Fruit fly (Drosophila melanogaster) whole organism, embryonic: ENCODE results near the gene Clk.
A peak's percentile ranks its signal among the peaks of the same experiment; 100 is the strongest.

ENCODE experiments used
- CG1024 ChIP-seq: fragments of 200-800 bp; sonication (Bioruptor generic); IDR thresholded peaks from 2 replicates; pipeline ENCODE4 v1.3.6; 2022; ENCODE audit warnings: missing biosample characterization, missing genetic modification characterization
- CG10431 ChIP-seq: fragments of 200-800 bp; sonication (Bioruptor generic); optimal IDR thresholded peaks from 3 replicates; lab custom pipeline; 2018; ENCODE audit warnings: missing biosample characterization, mild to moderate bottlenecking, missing genetic modification characterization
- CG10462 ChIP-seq: fragments of 200-800 bp; sonication (Bioruptor generic); optimal IDR thresholded peaks from 2 replicates; lab custom pipeline; 2016; ENCODE audit warnings: missing biosample characterization, missing genetic modification characterization
- CG13296 ChIP-seq: fragments of 200-800 bp; sonication (Bioruptor generic); optimal IDR thresholded peaks from 3 replicates; lab custom pipeline; 2018; ENCODE audit warnings: missing biosample characterization, mild to moderate bottlenecking, missing genetic modification characterization
- CG14860 ChIP-seq: fragments of 200-800 bp; sonication (Bioruptor generic); IDR thresholded peaks from 3 replicates; pipeline ENCODE4 v1.3.6; 2022; ENCODE audit warnings: missing biosample characterization, missing genetic modification characterization; ENCODE audit not compliant: partially characterized antibody
- CG15269 ChIP-seq: fragments of 200-800 bp; sonication (Bioruptor generic); optimal IDR thresholded peaks from 2 replicates; lab custom pipeline; 2018; ENCODE audit warnings: missing biosample characterization, mild to moderate bottlenecking, missing genetic modification characterization, moderate library complexity
- CG1647 ChIP-seq: fragments of 200-800 bp; sonication (Bioruptor generic); optimal IDR thresholded peaks from 3 replicates; lab custom pipeline; 2016; ENCODE audit warnings: missing biosample characterization, missing genetic modification characterization
- CG17612 ChIP-seq: fragments of 200-800 bp; sonication (Bioruptor generic); IDR thresholded peaks from 2 replicates; pipeline ENCODE4 v1.3.6; 2022; ENCODE audit warnings: missing biosample characterization, missing genetic modification characterization
- CG18764 ChIP-seq: fragments of 200-800 bp; sonication (Bioruptor generic); optimal IDR thresholded peaks from 3 replicates; lab custom pipeline; 2016; ENCODE audit warnings: missing biosample characterization, missing genetic modification characterization
- CG7987 ChIP-seq: fragments of 200-800 bp; sonication (Bioruptor generic); optimal IDR thresholded peaks from 2 replicates; lab custom pipeline; 2018; ENCODE audit warnings: missing biosample characterization, mild to moderate bottlenecking, missing genetic modification characterization, moderate library complexity
- CG8944 ChIP-seq: fragments of 200-800 bp; sonication (Bioruptor generic); optimal IDR thresholded peaks from 3 replicates; lab custom pipeline; 2016; ENCODE audit warnings: missing biosample characterization, missing genetic modification characterization
- CG9727 ChIP-seq: fragments of 200-800 bp; sonication (Bioruptor generic); optimal IDR thresholded peaks from 3 replicates; lab custom pipeline; 2017; ENCODE audit warnings: missing biosample characterization, mild to moderate bottlenecking, missing genetic modification characterization
- Chrac-16 ChIP-seq: fragments of 200-800 bp; sonication (Bioruptor generic); optimal IDR thresholded peaks from 3 replicates; lab custom pipeline; 2016; ENCODE audit warnings: missing biosample characterization, missing genetic modification characterization
- CrebB ChIP-seq: fragments of 200-800 bp; sonication (Bioruptor generic); optimal IDR thresholded peaks from 3 replicates; lab custom pipeline; 2018; ENCODE audit warnings: missing biosample characterization, mild to moderate bottlenecking, missing genetic modification characterization
- D ChIP-seq, 2 experiments: fragments of 200-800 bp in 1 of 2; fragments of >200 bp in 1 of 2; sonication (Bioruptor generic) in 1 of 2; optimal IDR thresholded peaks; 2 replicates in 1 of 2; 3 replicates in 1 of 2; lab custom pipeline; 2017; ENCODE audit warnings: mild to moderate bottlenecking in 1 of 2, missing biosample characterization in 1 of 2, missing genetic modification characterization in 1 of 2, missing genetic modification reagents in 1 of 2
- Dbx ChIP-seq: fragments of 200-800 bp; sonication (Bioruptor generic); IDR thresholded peaks from 3 replicates; pipeline ENCODE4 v1.3.6; 2022; ENCODE audit warnings: missing biosample characterization, missing genetic modification characterization
- Hand ChIP-seq: fragments of 200-800 bp; sonication (Bioruptor generic); optimal IDR thresholded peaks from 2 replicates; lab custom pipeline; 2017; ENCODE audit warnings: mild to moderate bottlenecking, missing biosample characterization, missing genetic modification reagents, missing genetic modification characterization
- NfI ChIP-seq: fragments of 200-800 bp; sonication (Bioruptor generic); optimal IDR thresholded peaks from 3 replicates; lab custom pipeline; 2018; ENCODE audit warnings: missing biosample characterization, mild to moderate bottlenecking, missing genetic modification characterization, moderate library complexity
- Rfx ChIP-seq: fragments of 200-800 bp; sonication (Bioruptor generic); IDR thresholded peaks from 2 replicates; pipeline ENCODE4 v1.3.6; 2022; ENCODE audit warnings: missing biosample characterization, missing genetic modification characterization
- Sin3A ChIP-seq: fragments of >200 bp; optimal IDR thresholded peaks from 2 replicates; lab custom pipeline; 2018
- Sry-β ChIP-seq: fragments of 200-800 bp; sonication (Bioruptor generic); optimal IDR thresholded peaks from 2 replicates; lab custom pipeline; 2018; ENCODE audit warnings: missing biosample characterization, mild to moderate bottlenecking, missing genetic modification characterization, moderate library complexity
- Sry-δ ChIP-seq: fragments of 200-800 bp; sonication (Bioruptor generic); optimal IDR thresholded peaks from 2 replicates; lab custom pipeline; 2016; ENCODE audit warnings: missing biosample characterization, missing genetic modification characterization
- TFAM ChIP-seq: fragments of 200-800 bp; sonication (Bioruptor generic); optimal IDR thresholded peaks from 2 replicates; lab custom pipeline; 2017; ENCODE audit warnings: missing biosample characterization, missing genetic modification characterization, inconsistent platforms
- Vsx1 ChIP-seq: fragments of 200-800 bp; sonication (Bioruptor generic); optimal IDR thresholded peaks from 2 replicates; lab custom pipeline; 2017; ENCODE audit warnings: missing biosample characterization, mild to moderate bottlenecking, missing genetic modification characterization, missing genetic modification reagents
- bowl ChIP-seq: fragments of 200-800 bp; sonication (Bioruptor generic); IDR thresholded peaks from 2 replicates; pipeline ENCODE4 v1.3.6; 2022; ENCODE audit warnings: missing biosample characterization, missing genetic modification characterization
- bsh ChIP-seq, 2 experiments: fragments of 200-800 bp; sonication (Bioruptor generic); optimal IDR thresholded peaks; 2 replicates each; lab custom pipeline; 2017 to 2018; ENCODE audit warnings: mild to moderate bottlenecking in 2 of 2, missing biosample characterization in 2 of 2, missing genetic modification characterization in 2 of 2, moderate library complexity in 1 of 2
- chinmo ChIP-seq: fragments of 200-800 bp; sonication (Bioruptor generic); IDR thresholded peaks from 4 replicates; pipeline ENCODE4 v1.3.6; 2022; ENCODE audit warnings: missing biosample characterization, missing genetic modification characterization; ENCODE audit not compliant: partially characterized antibody
- chn ChIP-seq: fragments of 200-800 bp; sonication (Bioruptor generic); optimal IDR thresholded peaks from 2 replicates; lab custom pipeline; 2016; ENCODE audit warnings: missing biosample characterization, missing genetic modification characterization
- crc ChIP-seq: fragments of 200-800 bp; sonication (Bioruptor generic); optimal IDR thresholded peaks from 2 replicates; lab custom pipeline; 2016; ENCODE audit warnings: missing biosample characterization, missing genetic modification characterization
- danr ChIP-seq: fragments of 200-800 bp; sonication (Bioruptor generic); IDR thresholded peaks from 2 replicates; pipeline ENCODE4 v1.3.6; 2022; ENCODE audit warnings: missing biosample characterization, missing genetic modification characterization
- disco-r ChIP-seq: fragments of 200-800 bp; sonication (Bioruptor generic); optimal IDR thresholded peaks from 2 replicates; lab custom pipeline; 2016; ENCODE audit warnings: missing biosample characterization, missing genetic modification characterization
- eyg ChIP-seq: fragments of 200-800 bp; sonication (Bioruptor generic); optimal IDR thresholded peaks from 3 replicates; lab custom pipeline; 2016; ENCODE audit warnings: missing biosample characterization, missing genetic modification characterization
- fd102C ChIP-seq: fragments of 200-800 bp; sonication (Bioruptor generic); optimal IDR thresholded peaks from 2 replicates; lab custom pipeline; 2018; ENCODE audit warnings: missing biosample characterization, mild to moderate bottlenecking, missing genetic modification characterization, moderate library complexity
- gsb-n ChIP-seq: fragments of 200-800 bp; sonication (Bioruptor generic); optimal IDR thresholded peaks from 3 replicates; lab custom pipeline; 2018; ENCODE audit warnings: missing biosample characterization, mild to moderate bottlenecking, missing genetic modification characterization
- hbn ChIP-seq: fragments of 200-800 bp; sonication (Bioruptor generic); IDR thresholded peaks from 2 replicates; pipeline ENCODE4 v1.3.6; 2022; ENCODE audit warnings: missing biosample characterization, missing genetic modification characterization; ENCODE audit not compliant: partially characterized antibody
- hkb ChIP-seq, 2 experiments: fragments of 200-800 bp in 1 of 2; fragments of >200 bp in 1 of 2; sonication (Bioruptor generic) in 1 of 2; IDR thresholded peaks in 1 of 2; optimal IDR thresholded peaks in 1 of 2; 2 replicates each; pipeline versions ENCODE4 v1.3.6 to Lab custom; 2017 to 2022; ENCODE audit warnings: missing biosample characterization in 1 of 2, missing genetic modification characterization in 1 of 2
- jumu ChIP-seq: fragments of 200-800 bp; sonication (Bioruptor generic); optimal IDR thresholded peaks from 3 replicates; lab custom pipeline; 2016; ENCODE audit warnings: missing biosample characterization, missing genetic modification characterization
- klu ChIP-seq: fragments of 200-800 bp; sonication (Bioruptor generic); IDR thresholded peaks from 2 replicates; pipeline ENCODE4 v1.3.6; 2022; ENCODE audit warnings: missing biosample characterization, missing genetic modification characterization
- lov ChIP-seq, 2 experiments: fragments of 200-800 bp in 1 of 2; fragments of >200 bp in 1 of 2; sonication (Bioruptor generic) in 1 of 2; IDR thresholded peaks in 1 of 2; optimal IDR thresholded peaks in 1 of 2; 2 replicates in 1 of 2; 3 replicates in 1 of 2; pipeline versions ENCODE4 v1.3.6 to Lab custom; 2017 to 2022; ENCODE audit warnings: missing biosample characterization in 1 of 2, missing genetic modification characterization in 1 of 2
- luna ChIP-seq: fragments of 200-800 bp; sonication (Bioruptor generic); optimal IDR thresholded peaks from 2 replicates; lab custom pipeline; 2016; ENCODE audit warnings: missing biosample characterization, missing genetic modification characterization
- pzg ChIP-seq: fragments of 200-800 bp; sonication (Bioruptor generic); optimal IDR thresholded peaks from 3 replicates; lab custom pipeline; 2018; ENCODE audit warnings: missing biosample characterization, mild to moderate bottlenecking, missing genetic modification characterization, moderate library complexity
- ro ChIP-seq: fragments of 200-800 bp; sonication (Bioruptor generic); IDR thresholded peaks from 2 replicates; pipeline ENCODE4 v1.3.6; 2022; ENCODE audit warnings: missing biosample characterization, missing genetic modification characterization
- run ChIP-seq: fragments of 200-800 bp; sonication (Bioruptor generic); optimal IDR thresholded peaks from 3 replicates; lab custom pipeline; 2018; ENCODE audit warnings: missing biosample characterization, mild to moderate bottlenecking, missing genetic modification characterization
- sens ChIP-seq: fragments of 200-800 bp; sonication (Bioruptor generic); peaks from one replicate; lab custom pipeline; 2016; ENCODE audit warnings: missing biosample characterization, missing genetic modification characterization
- sqz ChIP-seq: fragments of 200-800 bp; sonication (Bioruptor generic); optimal IDR thresholded peaks from 3 replicates; lab custom pipeline; 2018; ENCODE audit warnings: missing biosample characterization, mild to moderate bottlenecking, missing genetic modification characterization
- tap ChIP-seq: fragments of 200-800 bp; optimal IDR thresholded peaks from 3 replicates; lab custom pipeline; 2019; ENCODE audit warnings: missing biosample characterization, mild to moderate bottlenecking, missing genetic modification characterization, moderate library complexity
- twi ChIP-seq: fragments of 200-800 bp; optimal IDR thresholded peaks from 2 replicates; lab custom pipeline; 2019; ENCODE audit warnings: missing biosample characterization, mild to moderate bottlenecking, missing genetic modification characterization, moderate library complexity
- tx ChIP-seq: fragments of 200-800 bp; sonication (Bioruptor generic); optimal IDR thresholded peaks from 2 replicates; lab custom pipeline; 2016; ENCODE audit warnings: missing biosample characterization, missing genetic modification characterization
- yki ChIP-seq: fragments of >200 bp; optimal IDR thresholded peaks from 3 replicates; lab custom pipeline; 2018

Clk gene

dm6 chr3L:7782051-7782682 lies 6.8 kb upstream of the Clk start (continued):
- TF ChIP-seq Sry-β (no peak), pzg (GFP tag; lab: Kevin White, UChicago) (no peak), run (tag; lab: Kevin White, UChicago) (peak; percentile 55), lov (optimal IDR thresholded peaks at IDR 0.05; lab: Kevin White, UChicago) (no peak), lov (GFP tag; IDR thresholded peaks at IDR 0.05; lab: Robert Waterston, UW) (no peak), CG9727 (no peak), CG15269 (tag; lab: Kevin White, UChicago) (peak; percentile 64), fd102C (GFP tag; lab: Kevin White, UChicago) (peak; percentile 13), CG10462 (GFP tag; lab: Kevin White, UChicago) (no peak), twi (no peak), CG14860 (no peak), Dbx (GFP tag; lab: Robert Waterston, UW) (peak; percentile 25; the same call in 1 of the 3 replicates), CG7987 (peak; percentile 38), sens (GFP tag; lab: Kevin White, UChicago) (peak; percentile 36), Chrac-16 (GFP tag; lab: Kevin White, UChicago) (no peak), CG1024 (GFP tag; lab: Robert Waterston, UW) (no peak), jumu (GFP tag; lab: Kevin White, UChicago) (no peak), sqz (GFP tag; lab: Kevin White, UChicago) (peak; percentile 36), tap (tag; lab: Kevin White, UChicago) (no peak), CrebB (tag; lab: Kevin White, UChicago) (peak; percentile 4), bsh (GFP tag; optimal IDR thresholded peaks at IDR 0.05; lab: Kevin White, UChicago) (no peak), TFAM (GFP tag; lab: Kevin White, UChicago) (no peak), crc (no peak), Rfx (GFP tag; lab: Robert Waterston, UW) (no peak; the same call in 1 of the 2 replicates), CG1647 (GFP tag; lab: Kevin White, UChicago) (no peak), bowl (GFP tag; lab: Robert Waterston, UW) (no peak), CG13296 (peak; percentile 66), danr (GFP tag; lab: Robert Waterston, UW) (no peak), yki (no peak), luna (no peak), ro (GFP tag; lab: Robert Waterston, UW) (no peak), Sry-δ (GFP tag; lab: Kevin White, UChicago) (no peak), CG18764 (no peak), chinmo (GFP tag; lab: Robert Waterston, UW) (no peak), CG8944 (GFP tag; lab: Kevin White, UChicago) (no peak), klu (GFP tag; lab: Robert Waterston, UW) (no peak), Sin3A (no peak), chn (GFP tag; lab: Kevin White, UChicago) (no peak), eyg (GFP tag; lab: Kevin White, UChicago) (peak; percentile 19), tx (GFP tag; lab: Kevin White, UChicago) (no peak), hbn (GFP tag; lab: Robert Waterston, UW) (no peak), CG17612 (GFP tag; lab: Robert Waterston, UW) (no peak), hkb (optimal IDR thresholded peaks at IDR 0.05; lab: Kevin White, UChicago) (no peak), hkb (GFP tag; IDR thresholded peaks at IDR 0.05; lab: Robert Waterston, UW) (peak; percentile 19; the same call in 1 of the 2 replicates), gsb-n (tag; lab: Kevin White, UChicago) (peak; percentile 1), D (optimal IDR thresholded peaks at IDR 0.05; lab: Kevin White, UChicago) (no peak), D (GFP tag; optimal IDR thresholded peaks at IDR 0.05; lab: Kevin White, UChicago) (no peak), disco-r (GFP tag; lab: Kevin White, UChicago) (no peak), NfI (GFP tag; lab: Kevin White, UChicago) (no peak), CG10431 (GFP tag; lab: Kevin White, UChicago) (no peak), Hand (GFP tag; lab: Kevin White, UChicago) (no peak), Vsx1 (GFP tag; lab: Kevin White, UChicago) (peak; percentile 31)
